Fruit fly (Drosophila melanogaster) whole organism, embryonic: ENCODE results near the gene CG11562.

Source experiments
- Adf1 ChIP-seq: fragments of 200-800 bp; sonication (Bioruptor generic); IDR thresholded peaks from 2 replicates; pipeline ENCODE4 v1.3.6; 2022; ENCODE audit warnings: missing biosample characterization, missing genetic modification characterization
- Bdp1 ChIP-seq: fragments of 200-800 bp; sonication (Bioruptor generic); optimal IDR thresholded peaks from 3 replicates; lab custom pipeline; 2016; ENCODE audit warnings: missing biosample characterization, missing genetic modification characterization
- CG10321 ChIP-seq: fragments of 200-800 bp; sonication (Bioruptor generic); IDR thresholded peaks from 2 replicates; pipeline ENCODE4 v1.3.6; 2022; ENCODE audit warnings: missing biosample characterization, missing genetic modification characterization
- CG10462 ChIP-seq: fragments of 200-800 bp; sonication (Bioruptor generic); optimal IDR thresholded peaks from 2 replicates; lab custom pipeline; 2016; ENCODE audit warnings: missing biosample characterization, missing genetic modification characterization
- CG10565 ChIP-seq: fragments of 200-800 bp; sonication (Bioruptor generic); optimal IDR thresholded peaks from 3 replicates; lab custom pipeline; 2016; ENCODE audit warnings: missing biosample characterization, mild to moderate bottlenecking, missing genetic modification characterization
- CG11085 ChIP-seq: fragments of 200-800 bp; sonication (Bioruptor generic); IDR thresholded peaks from 2 replicates; pipeline ENCODE4 v1.3.6; 2022; ENCODE audit warnings: missing biosample characterization, missing genetic modification characterization
- CG11093 ChIP-seq: fragments of 200-800 bp; sonication (Bioruptor generic); IDR thresholded peaks from 3 replicates; pipeline ENCODE4 v1.3.6; 2022; ENCODE audit warnings: missing biosample characterization, missing genetic modification characterization
- CG13287 ChIP-seq: fragments of 200-800 bp; sonication (Bioruptor generic); IDR thresholded peaks from 2 replicates; pipeline ENCODE4 v1.3.6; 2022; ENCODE audit warnings: missing biosample characterization, missing genetic modification characterization; ENCODE audit not compliant: partially characterized antibody
- CG13775 ChIP-seq: fragments of 200-800 bp; sonication (Bioruptor generic); optimal IDR thresholded peaks from 3 replicates; lab custom pipeline; 2017; ENCODE audit warnings: missing biosample characterization, mild to moderate bottlenecking, missing genetic modification characterization
- CG14860 ChIP-seq: fragments of 200-800 bp; sonication (Bioruptor generic); IDR thresholded peaks from 3 replicates; pipeline ENCODE4 v1.3.6; 2022; ENCODE audit warnings: missing biosample characterization, missing genetic modification characterization; ENCODE audit not compliant: partially characterized antibody
- CG16815 ChIP-seq: fragments of 200-800 bp; sonication (Bioruptor generic); optimal IDR thresholded peaks from 3 replicates; lab custom pipeline; 2017; ENCODE audit warnings: missing biosample characterization, mild to moderate bottlenecking, missing genetic modification characterization
- CG18599 ChIP-seq: fragments of 200-800 bp; sonication (Bioruptor generic); optimal IDR thresholded peaks from 3 replicates; lab custom pipeline; 2017; ENCODE audit warnings: missing biosample characterization, missing genetic modification characterization, mild to moderate bottlenecking, moderate library complexity, missing genetic modification reagents
- CG34422 ChIP-seq: fragments of 200-800 bp; sonication (Bioruptor generic); IDR thresholded peaks from 3 replicates; pipeline ENCODE4 v1.3.6; 2022; ENCODE audit warnings: missing biosample characterization, missing genetic modification characterization
- CG3995 ChIP-seq: fragments of 200-800 bp; sonication (Bioruptor generic); optimal IDR thresholded peaks from 3 replicates; lab custom pipeline; 2016; ENCODE audit warnings: missing biosample characterization, missing genetic modification characterization
- CG4854 ChIP-seq: fragments of 200-800 bp; sonication (Bioruptor generic); optimal IDR thresholded peaks from 2 replicates; lab custom pipeline; 2016; ENCODE audit warnings: missing biosample characterization, missing genetic modification characterization, inconsistent platforms
- CG9609 ChIP-seq: fragments of 200-800 bp; sonication (Bioruptor generic); optimal IDR thresholded peaks from 3 replicates; lab custom pipeline; 2016; ENCODE audit warnings: missing biosample characterization, missing genetic modification characterization
- CG9727 ChIP-seq: fragments of 200-800 bp; sonication (Bioruptor generic); optimal IDR thresholded peaks from 3 replicates; lab custom pipeline; 2017; ENCODE audit warnings: missing biosample characterization, mild to moderate bottlenecking, missing genetic modification characterization
- Dbx ChIP-seq: fragments of 200-800 bp; sonication (Bioruptor generic); IDR thresholded peaks from 3 replicates; pipeline ENCODE4 v1.3.6; 2022; ENCODE audit warnings: missing biosample characterization, missing genetic modification characterization
- HLH54F ChIP-seq: fragments of 200-800 bp; sonication (Bioruptor generic); optimal IDR thresholded peaks from 3 replicates; lab custom pipeline; 2016; ENCODE audit warnings: missing biosample characterization, missing genetic modification characterization
- Hr78 ChIP-seq, 2 experiments: fragments of 200-800 bp in 1 of 2; fragments of >200 bp in 1 of 2; sonication (Bioruptor generic) in 1 of 2; optimal IDR thresholded peaks; 2 replicates each; lab custom pipeline; 2017 to 2019; ENCODE audit warnings: missing biosample characterization in 2 of 2, missing genetic modification characterization in 2 of 2, mild to moderate bottlenecking in 1 of 2, moderate library complexity in 1 of 2
- Med ChIP-seq: fragments of 200-800 bp; sonication (Bioruptor generic); peaks from one replicate; lab custom pipeline; 2016; ENCODE audit warnings: missing biosample characterization, missing genetic modification characterization, mild to moderate bottlenecking, inconsistent platforms, moderate library complexity
- Sin3A ChIP-seq: fragments of >200 bp; optimal IDR thresholded peaks from 2 replicates; lab custom pipeline; 2018
- Spps ChIP-seq: fragments of 200-800 bp; sonication (Bioruptor generic); optimal IDR thresholded peaks from 2 replicates; lab custom pipeline; 2018; ENCODE audit warnings: missing biosample characterization, mild to moderate bottlenecking, missing genetic modification characterization
- Taf1 ChIP-seq: fragments of 200-800 bp; sonication (Bioruptor generic); IDR thresholded peaks from 2 replicates; pipeline ENCODE4 v1.3.6; 2022; ENCODE audit warnings: missing biosample characterization, missing genetic modification characterization
- ab ChIP-seq: fragments of 200-800 bp; sonication (Bioruptor generic); optimal IDR thresholded peaks from 2 replicates; lab custom pipeline; 2016; ENCODE audit warnings: missing biosample characterization, missing genetic modification characterization
- cas ChIP-seq: fragments of 200-800 bp; sonication (Bioruptor generic); IDR thresholded peaks from 2 replicates; pipeline ENCODE4 v1.3.6; 2022; ENCODE audit warnings: missing biosample characterization, missing genetic modification characterization
- caup ChIP-seq: fragments of 200-800 bp; sonication (Bioruptor generic); optimal IDR thresholded peaks from 3 replicates; lab custom pipeline; 2017; ENCODE audit warnings: missing biosample characterization, mild to moderate bottlenecking, missing genetic modification characterization, moderate library complexity; ENCODE audit not compliant: severe bottlenecking
- chinmo ChIP-seq: fragments of 200-800 bp; sonication (Bioruptor generic); IDR thresholded peaks from 4 replicates; pipeline ENCODE4 v1.3.6; 2022; ENCODE audit warnings: missing biosample characterization, missing genetic modification characterization; ENCODE audit not compliant: partially characterized antibody
- dati ChIP-seq: fragments of 200-800 bp; sonication (Bioruptor generic); IDR thresholded peaks from 2 replicates; pipeline ENCODE4 v1.3.6; 2022; ENCODE audit warnings: missing biosample characterization, missing genetic modification characterization
- dmrt99B ChIP-seq: fragments of 200-800 bp; sonication (Bioruptor generic); optimal IDR thresholded peaks from 2 replicates; lab custom pipeline; 2018; ENCODE audit warnings: missing biosample characterization, mild to moderate bottlenecking, missing genetic modification characterization, moderate library complexity
- ewg ChIP-seq: fragments of 200-800 bp; sonication (Bioruptor generic); optimal IDR thresholded peaks from 3 replicates; lab custom pipeline; 2017; ENCODE audit warnings: mild to moderate bottlenecking, missing biosample characterization, missing genetic modification reagents, missing genetic modification characterization
- exex ChIP-seq: fragments of 200-800 bp; sonication (Bioruptor generic); optimal IDR thresholded peaks from 4 replicates; lab custom pipeline; 2018; ENCODE audit warnings: missing biosample characterization, mild to moderate bottlenecking, missing genetic modification characterization, moderate library complexity
- fd3F ChIP-seq: fragments of 200-800 bp; sonication (Bioruptor generic); optimal IDR thresholded peaks from 2 replicates; lab custom pipeline; 2018; ENCODE audit warnings: missing biosample characterization, mild to moderate bottlenecking, missing genetic modification characterization, moderate library complexity
- fru ChIP-seq: fragments of >200 bp; optimal IDR thresholded peaks from 2 replicates; lab custom pipeline; 2017
- hkb ChIP-seq, 2 experiments: fragments of 200-800 bp in 1 of 2; fragments of >200 bp in 1 of 2; sonication (Bioruptor generic) in 1 of 2; IDR thresholded peaks in 1 of 2; optimal IDR thresholded peaks in 1 of 2; 2 replicates each; pipeline versions ENCODE4 v1.3.6 to Lab custom; 2017 to 2022; ENCODE audit warnings: missing biosample characterization in 1 of 2, missing genetic modification characterization in 1 of 2
- mirr ChIP-seq: fragments of 200-800 bp; sonication (Bioruptor generic); optimal IDR thresholded peaks from 3 replicates; lab custom pipeline; 2018; ENCODE audit warnings: missing biosample characterization, mild to moderate bottlenecking, missing genetic modification characterization
- nerfin-2 ChIP-seq: fragments of 200-800 bp; sonication (Bioruptor generic); IDR thresholded peaks from 2 replicates; pipeline ENCODE4 v1.3.6; 2022; ENCODE audit warnings: missing biosample characterization, missing genetic modification characterization; ENCODE audit not compliant: partially characterized antibody
- pb ChIP-seq: fragments of 200-800 bp; sonication (Bioruptor generic); optimal IDR thresholded peaks from 3 replicates; lab custom pipeline; 2016; ENCODE audit warnings: missing biosample characterization, missing genetic modification characterization
- ranshi ChIP-seq: fragments of 200-800 bp; sonication (Bioruptor generic); IDR thresholded peaks from 2 replicates; pipeline ENCODE4 v1.3.6; 2022; ENCODE audit warnings: missing biosample characterization, missing genetic modification characterization
- row ChIP-seq: fragments of 200-800 bp; sonication (Bioruptor generic); IDR thresholded peaks from 3 replicates; pipeline ENCODE4 v1.3.6; 2022; ENCODE audit warnings: missing biosample characterization, missing genetic modification characterization
- slp2 ChIP-seq: fragments of 200-800 bp; sonication (Bioruptor generic); optimal IDR thresholded peaks from 2 replicates; lab custom pipeline; 2016; ENCODE audit warnings: missing biosample characterization, missing genetic modification characterization
- sqz ChIP-seq: fragments of 200-800 bp; sonication (Bioruptor generic); optimal IDR thresholded peaks from 3 replicates; lab custom pipeline; 2018; ENCODE audit warnings: missing biosample characterization, mild to moderate bottlenecking, missing genetic modification characterization
- tgo ChIP-seq: fragments of 200-800 bp; sonication (Bioruptor generic); IDR thresholded peaks from 3 replicates; pipeline ENCODE4 v1.3.6; 2022; ENCODE audit warnings: missing biosample characterization, missing genetic modification characterization
- tio ChIP-seq: fragments of 200-800 bp; sonication (Bioruptor generic); optimal IDR thresholded peaks from 2 replicates; lab custom pipeline; 2017; ENCODE audit warnings: missing biosample characterization, missing genetic modification characterization, inconsistent platforms
- tll ChIP-seq, 2 experiments: fragments of 200-800 bp in 1 of 2; fragments of >200 bp in 1 of 2; sonication (Bioruptor generic) in 1 of 2; optimal IDR thresholded peaks; 2 replicates each; lab custom pipeline; 2017 to 2019; ENCODE audit warnings: missing biosample characterization in 2 of 2, missing genetic modification characterization in 2 of 2, mild to moderate bottlenecking in 1 of 2, moderate library complexity in 1 of 2

Gene CG11562

DNA sequence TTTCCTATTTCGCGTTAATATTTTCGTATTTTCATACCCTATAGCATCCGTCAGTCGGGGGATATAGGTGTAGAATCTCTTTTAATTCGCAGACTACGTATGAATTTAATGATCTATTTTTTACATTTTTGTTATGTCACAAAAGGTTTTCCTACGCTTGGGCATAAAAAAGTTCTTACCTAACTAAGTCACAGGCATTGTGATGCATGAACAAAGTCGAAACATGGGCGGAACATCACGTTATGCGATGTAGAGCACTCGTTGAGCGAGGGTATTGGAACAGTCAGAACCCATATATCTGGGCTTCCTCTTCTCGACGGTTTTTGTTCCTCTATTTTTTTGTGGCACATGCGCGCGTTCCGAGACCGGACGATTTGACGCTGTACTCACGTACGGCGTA is 17.0 kb downstream of the CG11562 start (continued):
- no peak for TF ChIP-seq Bdp1 (GFP tag; lab: Kevin White, UChicago)
- TF ChIP-seq exex (tag; lab: Kevin White, UChicago): no peak
- no peak for TF ChIP-seq chinmo
- peak; percentile 6 for TF ChIP-seq ewg (GFP tag; lab: Kevin White, UChicago)
- peak; percentile 30 for TF ChIP-seq tio (GFP tag; lab: Kevin White, UChicago)
- peak; percentile 18 for TF ChIP-seq HLH54F (GFP tag; lab: Kevin White, UChicago)
- no peak for TF ChIP-seq tgo (GFP tag; lab: Robert Waterston, UW)
- TF ChIP-seq Med: peak; percentile 80
- TF ChIP-seq CG11093 (GFP tag; lab: Robert Waterston, UW): no peak
- no peak for TF ChIP-seq ab (GFP tag; lab: Kevin White, UChicago)
- no peak for TF ChIP-seq Dbx (GFP tag; lab: Robert Waterston, UW)
- TF ChIP-seq Sin3A: no peak
- no peak for TF ChIP-seq CG11085
- peak in 1 of 2 experiments; percentile 4 for TF ChIP-seq tll (GFP tag; optimal IDR thresholded peaks at IDR 0.05; lab: Kevin White, UChicago)
- no peak for TF ChIP-seq CG13287 (GFP tag; lab: Robert Waterston, UW)
- peak; percentile 2 for TF ChIP-seq CG16815
- TF ChIP-seq nerfin-2: no peak
- no peak for TF ChIP-seq ranshi
- no peak for TF ChIP-seq Spps (tag; lab: Kevin White, UChicago)
- TF ChIP-seq CG34422 (GFP tag; lab: Robert Waterston, UW): no peak
- TF ChIP-seq fd3F (GFP tag; lab: Kevin White, UChicago): no peak
- TF ChIP-seq sqz: no peak
- no peak for TF ChIP-seq fru (lab: Kevin White, UChicago)
- no peak for TF ChIP-seq CG13775 (GFP tag; lab: Kevin White, UChicago)
- no peak for TF ChIP-seq Taf1 (GFP tag; lab: Robert Waterston, UW)
- no peak for TF ChIP-seq CG9727 (GFP tag; lab: Kevin White, UChicago)
- TF ChIP-seq hkb (optimal IDR thresholded peaks at IDR 0.05; lab: Kevin White, UChicago): no peak
- no peak for TF ChIP-seq hkb (GFP tag; IDR thresholded peaks at IDR 0.05; lab: Robert Waterston, UW)
- TF ChIP-seq CG4854 (GFP tag; lab: Kevin White, UChicago): no peak
- no peak for TF ChIP-seq slp2
- TF ChIP-seq CG14860: no peak
- no peak for TF ChIP-seq caup (GFP tag; lab: Kevin White, UChicago)
- no peak for TF ChIP-seq Hr78 (GFP tag; optimal IDR thresholded peaks at IDR 0.05; lab: Kevin White, UChicago)
- peak; percentile 18 for TF ChIP-seq dmrt99B
- peak; percentile 37 for TF ChIP-seq CG18599 (GFP tag; lab: Kevin White, UChicago)
- TF ChIP-seq pb (GFP tag; lab: Kevin White, UChicago): no peak
- TF ChIP-seq CG9609 (GFP tag; lab: Kevin White, UChicago): peak; percentile 8
- TF ChIP-seq mirr: no peak
- TF ChIP-seq CG10321 (GFP tag; lab: Robert Waterston, UW): no peak
- no peak for TF ChIP-seq CG3995
- TF ChIP-seq row: peak; percentile 77
- no peak for TF ChIP-seq Adf1 (GFP tag; lab: Robert Waterston, UW)
- no peak for TF ChIP-seq cas (GFP tag; lab: Robert Waterston, UW)
- TF ChIP-seq CG10565 (GFP tag; lab: Kevin White, UChicago): no peak
- no peak for TF ChIP-seq CG10462
- TF ChIP-seq dati (GFP tag; lab: Robert Waterston, UW): no peak
